Fruit fly (Drosophila melanogaster) whole organism, embryonic: Measurements from ENCODE around the gene CG15498.
A peak's percentile ranks its signal among the peaks of the same experiment; 100 is the strongest.

Experiments used
- Abd-B ChIP-seq: fragments of 200-800 bp; sonication (Bioruptor generic); optimal IDR thresholded peaks from 2 replicates; lab custom pipeline; 2018; ENCODE audit warnings: missing biosample characterization, mild to moderate bottlenecking, missing genetic modification characterization, moderate library complexity
- Bgb ChIP-seq: fragments of 200-800 bp; sonication (Bioruptor generic); IDR thresholded peaks from 2 replicates; pipeline ENCODE4 v1.3.6; 2022; ENCODE audit warnings: missing biosample characterization, missing genetic modification characterization; ENCODE audit not compliant: partially characterized antibody
- CG11695 ChIP-seq: fragments of 200-800 bp; sonication (Bioruptor generic); IDR thresholded peaks from 3 replicates; pipeline ENCODE4 v1.3.6; 2022; ENCODE audit warnings: missing biosample characterization, missing genetic modification characterization
- CG12155 ChIP-seq: fragments of 200-800 bp; sonication (Bioruptor generic); optimal IDR thresholded peaks from 3 replicates; lab custom pipeline; 2016; ENCODE audit warnings: missing biosample characterization, missing genetic modification characterization
- CG17385 ChIP-seq: fragments of 200-800 bp; sonication (Bioruptor generic); optimal IDR thresholded peaks from 3 replicates; lab custom pipeline; 2018; ENCODE audit warnings: missing biosample characterization, mild to moderate bottlenecking, missing genetic modification characterization
- CG2712 ChIP-seq: fragments of 200-800 bp; optimal IDR thresholded peaks from 3 replicates; lab custom pipeline; 2019; ENCODE audit warnings: missing biosample characterization, mild to moderate bottlenecking, missing genetic modification characterization, moderate library complexity
- CG33213 ChIP-seq: fragments of 200-800 bp; sonication (Bioruptor generic); optimal IDR thresholded peaks from 3 replicates; lab custom pipeline; 2016; ENCODE audit warnings: missing biosample characterization, missing genetic modification characterization
- CG3995 ChIP-seq: fragments of 200-800 bp; sonication (Bioruptor generic); optimal IDR thresholded peaks from 3 replicates; lab custom pipeline; 2016; ENCODE audit warnings: missing biosample characterization, missing genetic modification characterization
- CG4730 ChIP-seq: fragments of 200-800 bp; sonication (Bioruptor generic); IDR thresholded peaks from 2 replicates; pipeline ENCODE4 v1.3.6; 2022; ENCODE audit warnings: missing biosample characterization, missing genetic modification characterization
- CG4854 ChIP-seq: fragments of 200-800 bp; sonication (Bioruptor generic); optimal IDR thresholded peaks from 2 replicates; lab custom pipeline; 2016; ENCODE audit warnings: missing biosample characterization, missing genetic modification characterization, inconsistent platforms
- CG6791 ChIP-seq: fragments of 200-800 bp; sonication (Bioruptor generic); IDR thresholded peaks from 3 replicates; pipeline ENCODE4 v1.3.6; 2022; ENCODE audit warnings: missing biosample characterization, missing genetic modification characterization; ENCODE audit not compliant: partially characterized antibody
- CG8290 ChIP-seq, 3 experiments: fragments of 200-800 bp; sonication (Bioruptor generic); optimal IDR thresholded peaks; 2 replicates each; lab custom pipeline; 2016 to 2019; ENCODE audit warnings: missing biosample characterization in 3 of 3, missing genetic modification characterization in 3 of 3, mild to moderate bottlenecking in 2 of 3, moderate library complexity in 1 of 3
- CG9932 ChIP-seq: fragments of 200-800 bp; sonication (Bioruptor generic); IDR thresholded peaks from 2 replicates; pipeline ENCODE4 v1.3.6; 2022; ENCODE audit warnings: missing biosample characterization, missing genetic modification characterization
- CoRest ChIP-seq: fragments of 200-800 bp; sonication (Bioruptor generic); optimal IDR thresholded peaks from 3 replicates; lab custom pipeline; 2018; ENCODE audit warnings: missing biosample characterization, mild to moderate bottlenecking, missing genetic modification characterization, moderate library complexity
- D ChIP-seq, 2 experiments: fragments of 200-800 bp in 1 of 2; fragments of >200 bp in 1 of 2; sonication (Bioruptor generic) in 1 of 2; optimal IDR thresholded peaks; 2 replicates in 1 of 2; 3 replicates in 1 of 2; lab custom pipeline; 2017; ENCODE audit warnings: mild to moderate bottlenecking in 1 of 2, missing biosample characterization in 1 of 2, missing genetic modification characterization in 1 of 2, missing genetic modification reagents in 1 of 2
- D19A ChIP-seq: fragments of 200-800 bp; optimal IDR thresholded peaks from 3 replicates; lab custom pipeline; 2019; ENCODE audit warnings: missing biosample characterization, mild to moderate bottlenecking, missing genetic modification characterization, moderate library complexity
- Hr78 ChIP-seq, 2 experiments: fragments of 200-800 bp in 1 of 2; fragments of >200 bp in 1 of 2; sonication (Bioruptor generic) in 1 of 2; optimal IDR thresholded peaks; 2 replicates each; lab custom pipeline; 2017 to 2019; ENCODE audit warnings: missing biosample characterization in 2 of 2, missing genetic modification characterization in 2 of 2, mild to moderate bottlenecking in 1 of 2, moderate library complexity in 1 of 2
- Jarid2 ChIP-seq: fragments of 200-800 bp; sonication (Bioruptor generic); optimal IDR thresholded peaks from 3 replicates; lab custom pipeline; 2017; ENCODE audit warnings: mild to moderate bottlenecking, missing biosample characterization, missing genetic modification reagents, missing genetic modification characterization
- Med ChIP-seq: fragments of 200-800 bp; sonication (Bioruptor generic); peaks from one replicate; lab custom pipeline; 2016; ENCODE audit warnings: missing biosample characterization, missing genetic modification characterization, mild to moderate bottlenecking, inconsistent platforms, moderate library complexity
- Nf-YB ChIP-seq: fragments of 200-800 bp; sonication (Bioruptor generic); optimal IDR thresholded peaks from 3 replicates; lab custom pipeline; 2019; ENCODE audit warnings: missing biosample characterization, mild to moderate bottlenecking, missing genetic modification characterization, moderate library complexity
- Nf-YC ChIP-seq: fragments of 200-800 bp; optimal IDR thresholded peaks from 3 replicates; lab custom pipeline; 2019; ENCODE audit warnings: missing biosample characterization, mild to moderate bottlenecking, missing genetic modification characterization, moderate library complexity
- Six4 ChIP-seq: fragments of 200-800 bp; sonication (Bioruptor generic); optimal IDR thresholded peaks from 2 replicates; lab custom pipeline; 2016; ENCODE audit warnings: missing biosample characterization, missing genetic modification characterization
- Ssrp ChIP-seq: fragments of 200-800 bp; sonication (Bioruptor generic); optimal IDR thresholded peaks from 2 replicates; lab custom pipeline; 2018; ENCODE audit warnings: missing biosample characterization, mild to moderate bottlenecking, missing genetic modification characterization, moderate library complexity
- ac ChIP-seq: fragments of 200-800 bp; sonication (Bioruptor generic); optimal IDR thresholded peaks from 3 replicates; lab custom pipeline; 2017; ENCODE audit warnings: missing biosample characterization, mild to moderate bottlenecking, missing genetic modification characterization
- ap ChIP-seq: fragments of 200-800 bp; sonication (Bioruptor generic); IDR thresholded peaks from 2 replicates; pipeline ENCODE4 v1.3.6; 2022; ENCODE audit warnings: missing biosample characterization, missing genetic modification characterization
- bsh ChIP-seq, 2 experiments: fragments of 200-800 bp; sonication (Bioruptor generic); optimal IDR thresholded peaks; 2 replicates each; lab custom pipeline; 2017 to 2018; ENCODE audit warnings: mild to moderate bottlenecking in 2 of 2, missing biosample characterization in 2 of 2, missing genetic modification characterization in 2 of 2, moderate library complexity in 1 of 2
- chinmo ChIP-seq: fragments of 200-800 bp; sonication (Bioruptor generic); IDR thresholded peaks from 4 replicates; pipeline ENCODE4 v1.3.6; 2022; ENCODE audit warnings: missing biosample characterization, missing genetic modification characterization; ENCODE audit not compliant: partially characterized antibody
- crol ChIP-seq: fragments of 200-800 bp; sonication (Bioruptor generic); IDR thresholded peaks from 2 replicates; pipeline ENCODE4 v1.3.6; 2022; ENCODE audit warnings: missing biosample characterization, missing genetic modification characterization
- cwo ChIP-seq: fragments of 200-800 bp; sonication (Bioruptor generic); optimal IDR thresholded peaks from 3 replicates; lab custom pipeline; 2017; ENCODE audit warnings: missing biosample characterization, missing genetic modification characterization, mild to moderate bottlenecking, moderate library complexity, missing genetic modification reagents
- eve ChIP-seq, 2 experiments: fragments of >200 bp; optimal IDR thresholded peaks; 2 replicates each; lab custom pipeline; 2017; ENCODE audit warnings: missing biosample characterization in 2 of 2, missing genetic modification characterization in 2 of 2
- exex ChIP-seq: fragments of 200-800 bp; sonication (Bioruptor generic); optimal IDR thresholded peaks from 4 replicates; lab custom pipeline; 2018; ENCODE audit warnings: missing biosample characterization, mild to moderate bottlenecking, missing genetic modification characterization, moderate library complexity
- fd102C ChIP-seq: fragments of 200-800 bp; sonication (Bioruptor generic); optimal IDR thresholded peaks from 2 replicates; lab custom pipeline; 2018; ENCODE audit warnings: missing biosample characterization, mild to moderate bottlenecking, missing genetic modification characterization, moderate library complexity
- grn ChIP-seq: fragments of 200-800 bp; sonication (Bioruptor generic); optimal IDR thresholded peaks from 3 replicates; lab custom pipeline; 2017; ENCODE audit warnings: missing biosample characterization, missing genetic modification characterization
- knrl ChIP-seq: fragments of 200-800 bp; sonication (Bioruptor generic); IDR thresholded peaks from 3 replicates; pipeline ENCODE4 v1.3.6; 2022; ENCODE audit warnings: missing biosample characterization, missing genetic modification characterization; ENCODE audit not compliant: partially characterized antibody
- lab ChIP-seq: fragments of 200-800 bp; sonication (Bioruptor generic); optimal IDR thresholded peaks from 3 replicates; lab custom pipeline; 2017; ENCODE audit warnings: missing biosample characterization, missing genetic modification characterization, mild to moderate bottlenecking, moderate library complexity, missing genetic modification reagents
- pros ChIP-seq: fragments of 200-800 bp; sonication (Bioruptor generic); optimal IDR thresholded peaks from 3 replicates; lab custom pipeline; 2019; ENCODE audit warnings: missing biosample characterization, mild to moderate bottlenecking, missing genetic modification characterization, moderate library complexity
- psq ChIP-seq: fragments of 200-800 bp; sonication (Bioruptor generic); optimal IDR thresholded peaks from 2 replicates; lab custom pipeline; 2017; ENCODE audit warnings: missing biosample characterization, missing genetic modification characterization
- ro ChIP-seq: fragments of 200-800 bp; sonication (Bioruptor generic); IDR thresholded peaks from 2 replicates; pipeline ENCODE4 v1.3.6; 2022; ENCODE audit warnings: missing biosample characterization, missing genetic modification characterization
- seq ChIP-seq: fragments of 200-800 bp; sonication (Bioruptor generic); IDR thresholded peaks from 2 replicates; pipeline ENCODE4 v1.3.6; 2022; ENCODE audit warnings: missing biosample characterization, missing genetic modification characterization
- stwl ChIP-seq: fragments of 200-800 bp; sonication (Bioruptor generic); optimal IDR thresholded peaks from 3 replicates; lab custom pipeline; 2018; ENCODE audit warnings: missing biosample characterization, mild to moderate bottlenecking, missing genetic modification characterization, moderate library complexity
- sug ChIP-seq: fragments of 200-800 bp; optimal IDR thresholded peaks from 2 replicates; lab custom pipeline; 2019; ENCODE audit warnings: missing biosample characterization, mild to moderate bottlenecking, missing genetic modification characterization, moderate library complexity
- tgo ChIP-seq: fragments of 200-800 bp; sonication (Bioruptor generic); IDR thresholded peaks from 3 replicates; pipeline ENCODE4 v1.3.6; 2022; ENCODE audit warnings: missing biosample characterization, missing genetic modification characterization
- vnd ChIP-seq: fragments of 200-800 bp; sonication (Bioruptor generic); IDR thresholded peaks from 3 replicates; pipeline ENCODE4 v1.3.6; 2022; ENCODE audit warnings: missing biosample characterization, missing genetic modification characterization; ENCODE audit not compliant: partially characterized antibody
- wdn ChIP-seq: fragments of 200-800 bp; sonication (Bioruptor generic); IDR thresholded peaks from 2 replicates; pipeline ENCODE4 v1.3.6; 2022; ENCODE audit warnings: missing biosample characterization, missing genetic modification characterization

Gene CG15498

dm6 chr3R:21589500-21590202, 20.7 kb upstream of the CG15498 start (continued):
- no peak for TF ChIP-seq D (optimal IDR thresholded peaks at IDR 0.05; lab: Kevin White, UChicago)
- peak; percentile 16 for TF ChIP-seq D (GFP tag; optimal IDR thresholded peaks at IDR 0.05; lab: Kevin White, UChicago)
- TF ChIP-seq CG2712: peak; percentile 16
- no peak for TF ChIP-seq CG4854 (GFP tag; lab: Kevin White, UChicago)
- no peak for TF ChIP-seq Six4 (GFP tag; lab: Kevin White, UChicago)
- TF ChIP-seq CG17385 (GFP tag; lab: Kevin White, UChicago): no peak
- TF ChIP-seq tgo (GFP tag; lab: Robert Waterston, UW): peak; percentile 42; the same call in 1 of the 3 replicates
- peak; percentile 18 for TF ChIP-seq D19A (tag; lab: Kevin White, UChicago)
- TF ChIP-seq CG33213 (GFP tag; lab: Kevin White, UChicago): no peak
- TF ChIP-seq wdn (GFP tag; lab: Robert Waterston, UW): no peak
- no peak for TF ChIP-seq psq (GFP tag; lab: Kevin White, UChicago)
- no peak for TF ChIP-seq CG4730 (GFP tag; lab: Robert Waterston, UW)
- peak; percentile 27 for TF ChIP-seq CoRest
- TF ChIP-seq ap (GFP tag; lab: Robert Waterston, UW): no peak
- TF ChIP-seq CG9932 (GFP tag; lab: Robert Waterston, UW): no peak
- TF ChIP-seq bsh (GFP tag; optimal IDR thresholded peaks at IDR 0.05; lab: Kevin White, UChicago): peak in 1 of 2 experiments; percentile 30
- no peak for TF ChIP-seq exex
- no peak for TF ChIP-seq pros (GFP tag; lab: Kevin White, UChicago)
- TF ChIP-seq seq (GFP tag; lab: Robert Waterston, UW): no peak
- TF ChIP-seq ac (GFP tag; lab: Kevin White, UChicago): peak; percentile 6
- TF ChIP-seq CG11695 (GFP tag; lab: Robert Waterston, UW): no peak; the same call in 2 of the 3 replicates
- peak; percentile 28 for TF ChIP-seq Jarid2 (GFP tag; lab: Kevin White, UChicago)

- TF ChIP-seq chinmo: peak; percentile 75; the same call in 2 of the 4 replicates
- TF ChIP-seq CG8290 (GFP tag; optimal IDR thresholded peaks at IDR 0.05; lab: Kevin White, UChicago): no peak
- peak in 1 of 2 experiments; percentile 6 for TF ChIP-seq CG8290 (tag; optimal IDR thresholded peaks at IDR 0.05; lab: Kevin White, UChicago)
- TF ChIP-seq vnd (GFP tag; lab: Robert Waterston, UW): 0 out of 3 replicates have a peak, but pooled peaks have one; percentile 36
- no peak for TF ChIP-seq Abd-B
- no peak for TF ChIP-seq Ssrp (tag; lab: Kevin White, UChicago)
- peak; percentile 77 for TF ChIP-seq crol
- TF ChIP-seq exex: peak; percentile 66
- no peak for TF ChIP-seq Hr78 (GFP tag; optimal IDR thresholded peaks at IDR 0.05; lab: Kevin White, UChicago)
- TF ChIP-seq, all 482 proteins: peak for 5
Measured at dm6 chr3R:21587480-21588055, 18.6 kb upstream of the CG15498 start.

- TF ChIP-seq grn (GFP tag; lab: Kevin White, UChicago) (peak; percentile 80), CG6791 (GFP tag; lab: Robert Waterston, UW) (peak; percentile 16; the same call in 1 of the 3 replicates), CG12155 (GFP tag; lab: Kevin White, UChicago) (peak; percentile 56), sug (tag; lab: Kevin White, UChicago) (peak; percentile 24), lab (GFP tag; lab: Kevin White, UChicago) (peak; percentile 7), Bgb (GFP tag; lab: Robert Waterston, UW) (no peak), Nf-YC (tag; lab: Kevin White, UChicago) (peak; percentile 66), ro (GFP tag; lab: Robert Waterston, UW) (no peak), knrl (no peak), cwo (GFP tag; lab: Kevin White, UChicago) (peak; percentile 34), fd102C (GFP tag; lab: Kevin White, UChicago) (no peak), Nf-YB (GFP tag; lab: Kevin White, UChicago) (peak; percentile 66), stwl (peak; percentile 67), eve (GFP tag; optimal IDR thresholded peaks at IDR 0.05; lab: Kevin White, UChicago) (peak in 1 of 2 experiments; percentile 24), CG3995 (GFP tag; lab: Kevin White, UChicago) (peak; percentile 17), Med (GFP tag; lab: Kevin White, UChicago) (peak; percentile 66)
Measured at dm6 chr3R:21586914-21587459, 18.0 kb upstream of the CG15498 start.
